Worm (Caenorhabditis elegans) whole organism, L2 larva: ENCODE measurements around the gene F32D8.7.

ENCODE experiments used
- C34F6.9 ChIP-seq: fragments of 150-350 bp; optimal IDR thresholded peaks from 2 replicates; lab custom pipeline; 2014; ENCODE audit warnings: missing biosample characterization, missing genetic modification characterization
- F13H6.1 ChIP-seq: sonication (generic microtip); optimal IDR thresholded peaks from 2 replicates; lab custom pipeline; 2016; ENCODE audit warnings: missing genetic modification characterization, missing compliant biosample characterization
- R02D3.7 ChIP-seq: fragments of 150-350 bp; optimal IDR thresholded peaks from 2 replicates; lab custom pipeline; 2014; ENCODE audit warnings: missing biosample characterization, missing genetic modification characterization
- alr-1 ChIP-seq: fragments of 150-350 bp; optimal IDR thresholded peaks from 2 replicates; lab custom pipeline; 2014; ENCODE audit warnings: missing biosample characterization, missing genetic modification characterization
- ama-1 ChIP-seq: fragments of 150-350 bp; optimal IDR thresholded peaks from 2 replicates; lab custom pipeline; 2018; ENCODE audit warnings: inconsistent platforms
- blmp-1 ChIP-seq: sonication (generic microtip); optimal IDR thresholded peaks from 2 replicates; lab custom pipeline; 2017; ENCODE audit warnings: missing genetic modification characterization, mild to moderate bottlenecking, missing compliant biosample characterization, antibody characterized with exemption, moderate library complexity; ENCODE audit not compliant: insufficient read depth
- ceh-16 ChIP-seq: fragments of 150-350 bp; optimal IDR thresholded peaks from 2 replicates; lab custom pipeline; 2014; ENCODE audit warnings: missing biosample characterization, missing genetic modification characterization
- ceh-82 ChIP-seq: fragments of 150-350 bp; optimal IDR thresholded peaks from 2 replicates; lab custom pipeline; 2014; ENCODE audit warnings: missing biosample characterization, missing genetic modification characterization
- crh-2 ChIP-seq: sonication (generic microtip); optimal IDR thresholded peaks from 2 replicates; lab custom pipeline; 2017; ENCODE audit warnings: missing biosample characterization, missing genetic modification characterization
- dmd-4 ChIP-seq: sonication (generic microtip); optimal IDR thresholded peaks from 2 replicates; lab custom pipeline; 2017; ENCODE audit warnings: missing biosample characterization, missing genetic modification characterization
- egl-27 ChIP-seq: sonication (generic microtip); optimal IDR thresholded peaks from 3 replicates; lab custom pipeline; 2017; ENCODE audit warnings: missing biosample characterization, missing genetic modification reagents, missing genetic modification characterization
- elt-1 ChIP-seq: fragments of 150-350 bp; optimal IDR thresholded peaks from 2 replicates; lab custom pipeline; 2014; ENCODE audit warnings: missing biosample characterization, missing genetic modification characterization
- elt-3 ChIP-seq: sonication (generic microtip); optimal IDR thresholded peaks from 2 replicates; lab custom pipeline; 2017; ENCODE audit warnings: missing biosample characterization, missing genetic modification characterization
- fos-1 ChIP-seq: fragments of 150-350 bp; optimal IDR thresholded peaks from 2 replicates; lab custom pipeline; 2014; ENCODE audit warnings: missing biosample characterization, missing genetic modification characterization
- gmeb-1 ChIP-seq: fragments of 150-350 bp; optimal IDR thresholded peaks from 2 replicates; lab custom pipeline; 2014; ENCODE audit warnings: missing biosample characterization, missing genetic modification characterization
- lin-13 ChIP-seq: fragments of 150-350 bp; optimal IDR thresholded peaks from 2 replicates; lab custom pipeline; 2014; ENCODE audit warnings: missing biosample characterization, missing genetic modification reagents, missing genetic modification characterization
- lsy-2 ChIP-seq, 2 experiments: fragments of 150-350 bp in 1 of 2; sonication (generic microtip) in 1 of 2; optimal IDR thresholded peaks; 2 replicates each; lab custom pipeline; 2014 to 2017; ENCODE audit warnings: missing biosample characterization in 2 of 2, missing genetic modification characterization in 2 of 2
- mab-5 ChIP-seq: fragments of 150-350 bp; optimal IDR thresholded peaks from 2 replicates; lab custom pipeline; 2014; ENCODE audit warnings: missing biosample characterization, missing genetic modification characterization
- mbf-1 ChIP-seq: sonication (generic microtip); optimal IDR thresholded peaks from 2 replicates; lab custom pipeline; 2017; ENCODE audit warnings: missing biosample characterization, missing genetic modification characterization
- mdl-1 ChIP-seq, 2 experiments: fragments of 150-350 bp in 1 of 2; sonication (generic microtip) in 1 of 2; optimal IDR thresholded peaks; 2 replicates each; lab custom pipeline; 2017; ENCODE audit warnings: missing biosample characterization in 2 of 2, missing genetic modification characterization in 2 of 2
- nhr-10 ChIP-seq: sonication (generic microtip); optimal IDR thresholded peaks from 2 replicates; lab custom pipeline; 2017; ENCODE audit warnings: missing biosample characterization, missing genetic modification characterization
- nhr-11 ChIP-seq: fragments of 150-350 bp; optimal IDR thresholded peaks from 2 replicates; lab custom pipeline; 2014; ENCODE audit warnings: missing biosample characterization, missing genetic modification characterization
- nhr-12 ChIP-seq: fragments of 150-350 bp; optimal IDR thresholded peaks from 2 replicates; lab custom pipeline; 2014; ENCODE audit warnings: missing biosample characterization, missing genetic modification characterization
- nhr-129 ChIP-seq: fragments of 150-350 bp; optimal IDR thresholded peaks from 2 replicates; lab custom pipeline; 2014; ENCODE audit warnings: missing biosample characterization, missing genetic modification characterization
- nhr-21 ChIP-seq: fragments of 150-350 bp; optimal IDR thresholded peaks from 2 replicates; lab custom pipeline; 2014; ENCODE audit warnings: missing biosample characterization, missing genetic modification characterization
- nhr-23 ChIP-seq: fragments of 150-350 bp; optimal IDR thresholded peaks from 2 replicates; lab custom pipeline; 2014; ENCODE audit warnings: missing biosample characterization, missing genetic modification reagents, missing genetic modification characterization
- nhr-237 ChIP-seq: fragments of 150-350 bp; optimal IDR thresholded peaks from 2 replicates; lab custom pipeline; 2014; ENCODE audit warnings: missing biosample characterization, missing genetic modification characterization
- nhr-25 ChIP-seq: fragments of 150-350 bp; sonication (generic microtip); optimal IDR thresholded peaks from 3 replicates; lab custom pipeline; 2014; ENCODE audit warnings: missing biosample characterization, missing genetic modification characterization
- nhr-6 ChIP-seq: fragments of 150-350 bp; optimal IDR thresholded peaks from 2 replicates; lab custom pipeline; 2014; ENCODE audit warnings: missing biosample characterization, missing genetic modification characterization
- nhr-77 ChIP-seq: fragments of 150-350 bp; optimal IDR thresholded peaks from 2 replicates; lab custom pipeline; 2014; ENCODE audit warnings: missing biosample characterization, missing genetic modification characterization
- peb-1 ChIP-seq: fragments of 150-350 bp; optimal IDR thresholded peaks from 2 replicates; lab custom pipeline; 2014; ENCODE audit warnings: missing biosample characterization, missing genetic modification characterization
- sem-4 ChIP-seq: fragments of 150-350 bp; optimal IDR thresholded peaks from 2 replicates; lab custom pipeline; 2014; ENCODE audit warnings: missing biosample characterization, missing genetic modification reagents, missing genetic modification characterization
- skn-1 ChIP-seq: sonication (generic microtip); optimal IDR thresholded peaks from 2 replicates; lab custom pipeline; 2017; ENCODE audit warnings: missing biosample characterization, missing genetic modification characterization
- sma-3 ChIP-seq: sonication (generic microtip); optimal IDR thresholded peaks from 2 replicates; lab custom pipeline; 2016; ENCODE audit warnings: missing genetic modification reagents, missing genetic modification characterization, missing compliant biosample characterization
- sma-9 ChIP-seq, 2 experiments: fragments of 150-350 bp in 1 of 2; sonication (generic microtip) in 1 of 2; optimal IDR thresholded peaks; 2 replicates each; lab custom pipeline; 2014 to 2016; ENCODE audit warnings: missing genetic modification characterization in 2 of 2, mild to moderate bottlenecking in 1 of 2, missing biosample characterization in 1 of 2, missing compliant biosample characterization in 1 of 2, missing genetic modification reagents in 1 of 2, moderate library complexity in 1 of 2
- snpc-4 ChIP-seq: fragments of 150-350 bp; optimal IDR thresholded peaks from 2 replicates; lab custom pipeline; 2014; ENCODE audit warnings: missing biosample characterization, missing genetic modification characterization
- unc-39 ChIP-seq: fragments of 150-350 bp; optimal IDR thresholded peaks from 2 replicates; lab custom pipeline; 2014; ENCODE audit warnings: missing biosample characterization, missing genetic modification characterization
- unc-55 ChIP-seq: fragments of 150-350 bp; sonication (generic microtip); optimal IDR thresholded peaks from 3 replicates; lab custom pipeline; 2014; ENCODE audit warnings: missing biosample characterization, missing genetic modification reagents, missing genetic modification characterization
- unc-62 ChIP-seq: fragments of 150-350 bp; optimal IDR thresholded peaks from 2 replicates; lab custom pipeline; 2014; ENCODE audit warnings: missing biosample characterization, missing genetic modification reagents, missing genetic modification characterization
- zag-1 ChIP-seq: fragments of 150-350 bp; optimal IDR thresholded peaks from 2 replicates; lab custom pipeline; 2014; ENCODE audit warnings: missing biosample characterization, missing genetic modification characterization
- ztf-11 ChIP-seq: sonication (generic microtip); optimal IDR thresholded peaks from 2 replicates; lab custom pipeline; 2017; ENCODE audit warnings: missing biosample characterization, missing genetic modification characterization
- ztf-4 ChIP-seq: fragments of 150-350 bp; optimal IDR thresholded peaks from 2 replicates; lab custom pipeline; 2014; ENCODE audit warnings: missing biosample characterization, missing genetic modification characterization

F32D8.7 gene

ce11 chrV:10937294-10937693 lies 39.1 kb downstream of the F32D8.7 start:
- TF ChIP-seq lsy-2 (tag; optimal IDR thresholded peaks at IDR 0.05; lab: Kevin White, UChicago) = peak in 1 of 2 experiments; percentile 71
- peak; percentile 13 for TF ChIP-seq fos-1 (tag; lab: Kevin White, UChicago)
- no peak for TF ChIP-seq elt-1
- no peak for TF ChIP-seq mab-5 (tag; lab: Kevin White, UChicago)
- TF ChIP-seq unc-39 (tag; lab: Kevin White, UChicago) = no peak
- TF ChIP-seq ceh-82 = no peak
- peak; percentile 55 for TF ChIP-seq skn-1
- TF ChIP-seq nhr-129 = peak; percentile 94
- peak; percentile 87 for TF ChIP-seq nhr-21 (tag; lab: Kevin White, UChicago)
- no peak for TF ChIP-seq ztf-11
- peak; percentile 47 for TF ChIP-seq gmeb-1 (tag; lab: Kevin White, UChicago)
- TF ChIP-seq C34F6.9 = peak; percentile 69
- TF ChIP-seq nhr-25 (tag; lab: Kevin White, UChicago) = peak; percentile 1
- no peak for TF ChIP-seq nhr-10 (tag; lab: Kevin White, UChicago)
- no peak for TF ChIP-seq egl-27 (tag; lab: Kevin White, UChicago)
- TF ChIP-seq crh-2 (tag; lab: Kevin White, UChicago) = peak; percentile 52
- TF ChIP-seq nhr-12 (tag; lab: Kevin White, UChicago) = no peak
- peak; percentile 84 for TF ChIP-seq sma-9 (GFP tag; optimal IDR thresholded peaks at IDR 0.05; lab: Kevin White, UChicago)
- TF ChIP-seq sma-9 (tag; optimal IDR thresholded peaks at IDR 0.05; lab: Kevin White, UChicago) = no peak
- no peak for TF ChIP-seq nhr-11 (tag; lab: Kevin White, UChicago)
- no peak for TF ChIP-seq nhr-6 (tag; lab: Kevin White, UChicago)
- peak; percentile 61 for TF ChIP-seq ztf-4
- peak; percentile 63 for TF ChIP-seq sem-4 (tag; lab: Kevin White, UChicago)
- TF ChIP-seq alr-1 (tag; lab: Kevin White, UChicago) = no peak
- TF ChIP-seq ama-1 = no peak
- TF ChIP-seq zag-1 = no peak
- no peak for TF ChIP-seq peb-1

DNA sequence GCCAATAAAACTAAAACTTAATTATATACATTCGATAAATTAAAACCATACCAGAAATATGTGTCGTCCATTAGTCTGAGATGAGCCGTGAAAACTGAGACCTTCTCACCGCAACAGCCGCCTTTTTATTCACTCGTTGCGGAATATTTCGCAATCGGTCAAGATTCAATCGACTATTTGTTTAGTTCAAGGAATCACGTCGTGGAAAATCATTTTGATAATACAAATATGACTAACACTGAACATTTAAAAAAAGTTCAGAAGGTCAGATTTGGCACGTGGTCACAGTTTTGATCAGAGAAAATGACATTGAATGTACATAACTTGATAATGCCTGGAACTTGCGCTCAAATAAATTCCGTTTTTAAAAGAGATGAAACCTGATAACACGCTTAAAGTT lies 40.5 kb downstream of the F32D8.7 start, which contains the start of gene F17C11.11:
F17C11.11 (minus strand) TSS at position 79 of the 400 bp plus-strand sequence.
- TF ChIP-seq nhr-21 (tag; lab: Kevin White, UChicago) (peak; percentile 20), crh-2 (tag; lab: Kevin White, UChicago) (peak; percentile 47), lin-13 (GFP tag; lab: Kevin White, UChicago) (no peak), sma-9 (GFP tag; optimal IDR thresholded peaks at IDR 0.05; lab: Kevin White, UChicago) (peak; percentile 68), sma-9 (tag; optimal IDR thresholded peaks at IDR 0.05; lab: Kevin White, UChicago) (no peak), gmeb-1 (tag; lab: Kevin White, UChicago) (peak; percentile 23), fos-1 (tag; lab: Kevin White, UChicago) (peak; percentile 58), F13H6.1 (tag; lab: Kevin White, UChicago) (peak; percentile 26), nhr-129 (peak; percentile 99), mbf-1 (tag; lab: Kevin White, UChicago) (no peak), ztf-11 (no peak), skn-1 (no peak), C34F6.9 (peak; percentile 28)

DNA sequence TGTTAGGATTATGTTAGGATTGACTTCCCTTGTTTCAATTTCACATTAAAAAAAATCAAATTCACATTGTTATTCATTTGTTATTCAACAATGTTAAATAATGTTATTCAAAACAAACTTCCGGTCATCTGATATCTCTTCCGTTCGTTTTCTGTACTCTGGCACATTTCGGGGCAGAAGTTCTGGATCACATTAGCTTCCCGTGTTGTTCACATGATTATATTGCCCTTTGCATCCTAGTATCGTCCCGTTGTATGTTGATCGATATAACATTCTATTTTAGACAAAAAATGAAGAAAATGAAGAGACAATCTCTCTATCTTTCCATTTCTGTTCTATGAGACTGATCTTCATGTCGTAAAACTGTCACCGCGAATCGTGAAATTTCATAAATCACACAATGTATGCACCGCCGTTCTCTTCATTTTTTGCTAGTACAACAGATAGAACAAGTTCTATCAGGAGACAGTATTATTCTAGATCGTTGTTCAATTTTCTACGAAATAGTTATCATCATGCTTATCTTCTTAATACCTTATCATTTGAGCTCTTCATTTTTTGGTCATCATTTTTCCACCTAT lies 41.8 kb downstream of the F32D8.7 start:
- TF ChIP-seq nhr-21 (tag; lab: Kevin White, UChicago) = peak; percentile 68
- TF ChIP-seq sma-3 = no peak
- TF ChIP-seq unc-62 = peak; percentile 24
- peak; percentile 65 for TF ChIP-seq sma-9 (GFP tag; optimal IDR thresholded peaks at IDR 0.05; lab: Kevin White, UChicago)
- no peak for TF ChIP-seq sma-9 (tag; optimal IDR thresholded peaks at IDR 0.05; lab: Kevin White, UChicago)
- TF ChIP-seq gmeb-1 (tag; lab: Kevin White, UChicago) = no peak
- no peak for TF ChIP-seq fos-1 (tag; lab: Kevin White, UChicago)

- TF ChIP-seq lin-13 (GFP tag; lab: Kevin White, UChicago) (peak; percentile 39), nhr-12 (tag; lab: Kevin White, UChicago) (no peak), sma-9 (GFP tag; optimal IDR thresholded peaks at IDR 0.05; lab: Kevin White, UChicago) (peak; percentile 67), sma-9 (tag; optimal IDR thresholded peaks at IDR 0.05; lab: Kevin White, UChicago) (no peak), zag-1 (peak; percentile 27), nhr-77 (tag; lab: Kevin White, UChicago) (no peak), nhr-237 (tag; lab: Kevin White, UChicago) (no peak), nhr-23 (tag; lab: Kevin White, UChicago) (no peak), elt-3 (tag; lab: Kevin White, UChicago) (no peak), sem-4 (tag; lab: Kevin White, UChicago) (no peak), unc-62 (no peak), R02D3.7 (no peak), skn-1 (peak; percentile 75), ztf-11 (no peak), snpc-4 (tag; lab: Kevin White, UChicago) (no peak), mdl-1 (tag; optimal IDR thresholded peaks at IDR 0.05; lab: Kevin White, UChicago) (peak in 1 of 2 experiments; percentile 24), ama-1 (peak; percentile 34), sma-3 (peak; percentile 72), ceh-16 (tag; lab: Kevin White, UChicago) (no peak), gmeb-1 (tag; lab: Kevin White, UChicago) (peak; percentile 62), blmp-1 (tag; lab: Kevin White, UChicago) (peak; percentile 71), egl-27 (tag; lab: Kevin White, UChicago) (peak; percentile 75), nhr-10 (tag; lab: Kevin White, UChicago) (no peak), nhr-6 (tag; lab: Kevin White, UChicago) (no peak), C34F6.9 (peak; percentile 75), dmd-4 (no peak), nhr-11 (tag; lab: Kevin White, UChicago) (no peak), ceh-82 (no peak), mab-5 (tag; lab: Kevin White, UChicago) (no peak), alr-1 (tag; lab: Kevin White, UChicago) (no peak), fos-1 (tag; lab: Kevin White, UChicago) (peak; percentile 74), unc-55 (GFP tag; lab: Kevin White, UChicago) (peak; percentile 59), elt-1 (no peak)
Observed at ce11 chrV:10940571-10940991, 42.3 kb downstream of the F32D8.7 start.
